Worm (Caenorhabditis elegans) whole organism, L1 larva: ENCODE data around the gene mpz-5.

Source experiments
- C04F5.9 ChIP-seq: sonication (generic microtip); optimal IDR thresholded peaks from 2 replicates; lab custom pipeline; 2016; ENCODE audit warnings: missing genetic modification characterization, missing compliant biosample characterization
- C16A3.4 ChIP-seq: fragments of 150-350 bp; optimal IDR thresholded peaks from 2 replicates; lab custom pipeline; 2014; ENCODE audit warnings: missing biosample characterization, missing genetic modification characterization
- C34B4.2 ChIP-seq: sonication (generic microtip); optimal IDR thresholded peaks from 2 replicates; lab custom pipeline; 2017; ENCODE audit warnings: mild to moderate bottlenecking, missing genetic modification characterization, missing compliant biosample characterization
- F16B12.6 ChIP-seq: fragments of 150-350 bp; optimal IDR thresholded peaks from 2 replicates; lab custom pipeline; 2014; ENCODE audit warnings: missing biosample characterization, missing genetic modification characterization
- Y116A8C.19 ChIP-seq: sonication (generic microtip); optimal IDR thresholded peaks from 2 replicates; lab custom pipeline; 2016; ENCODE audit warnings: missing compliant biosample characterization, missing genetic modification characterization, borderline replicate concordance
- alr-1 ChIP-seq: fragments of 200-800 bp; sonication (Bioruptor generic); optimal IDR thresholded peaks from 2 replicates; lab custom pipeline; 2018; ENCODE audit warnings: borderline replicate concordance, mild to moderate bottlenecking, missing genetic modification characterization, missing compliant biosample characterization
- ama-1 ChIP-seq: fragments of 150-350 bp; optimal IDR thresholded peaks from 2 replicates; lab custom pipeline; 2014
- ceh-63 ChIP-seq: fragments of 200-800 bp; sonication (Bioruptor generic); optimal IDR thresholded peaks from 2 replicates; lab custom pipeline; 2018; ENCODE audit warnings: mild to moderate bottlenecking, missing genetic modification characterization, missing compliant biosample characterization
- ceh-8 ChIP-seq: fragments of 200-800 bp; sonication (Bioruptor generic); optimal IDR thresholded peaks from 2 replicates; lab custom pipeline; 2018; ENCODE audit warnings: mild to moderate bottlenecking, missing genetic modification characterization, moderate library complexity, missing compliant biosample characterization
- ceh-90 ChIP-seq: sonication (generic microtip); optimal IDR thresholded peaks from 2 replicates; lab custom pipeline; 2016; ENCODE audit warnings: missing genetic modification characterization, missing compliant biosample characterization
- ces-1 ChIP-seq: fragments of 150-350 bp; optimal IDR thresholded peaks from 2 replicates; lab custom pipeline; 2014; ENCODE audit warnings: missing biosample characterization, missing genetic modification reagents, missing genetic modification characterization
- dpl-1 ChIP-seq, 3 experiments: fragments of 150-350 bp in 2 of 3; sonication (generic microtip) in 1 of 3; optimal IDR thresholded peaks; 2 replicates each; lab custom pipeline; 2014 to 2017; ENCODE audit warnings: missing biosample characterization in 3 of 3, missing genetic modification characterization in 3 of 3, missing genetic modification reagents in 3 of 3
- dsc-1 ChIP-seq: sonication (generic microtip); optimal IDR thresholded peaks from 2 replicates; lab custom pipeline; 2016; ENCODE audit warnings: mild to moderate bottlenecking, missing genetic modification characterization, missing compliant biosample characterization
- efl-3 ChIP-seq: fragments of 200-800 bp; sonication (Bioruptor generic); optimal IDR thresholded peaks from 2 replicates; lab custom pipeline; 2018; ENCODE audit warnings: mild to moderate bottlenecking, missing genetic modification characterization, missing compliant biosample characterization
- egl-27 ChIP-seq, 2 experiments: fragments of 150-350 bp in 1 of 2; sonication (generic microtip); optimal IDR thresholded peaks; 3 replicates each; lab custom pipeline; 2017 to 2018; ENCODE audit warnings: missing biosample characterization in 2 of 2, missing genetic modification characterization in 2 of 2, missing genetic modification reagents in 2 of 2
- elt-2 ChIP-seq: sonication (generic microtip); optimal IDR thresholded peaks from 2 replicates; lab custom pipeline; 2016; ENCODE audit warnings: missing genetic modification characterization, mild to moderate bottlenecking, inconsistent platforms, missing compliant biosample characterization, missing genetic modification reagents
- elt-3 ChIP-seq, 6 experiments: fragments of 150-350 bp in 1 of 6; sonication (generic microtip); optimal IDR thresholded peaks; 2 replicates each; lab custom pipeline; 2017 to 2018; ENCODE audit warnings: missing biosample characterization in 6 of 6, missing genetic modification characterization in 6 of 6, inconsistent platforms in 1 of 6
- fkh-4 ChIP-seq: sonication (generic microtip); optimal IDR thresholded peaks from 2 replicates; lab custom pipeline; 2016; ENCODE audit warnings: missing compliant biosample characterization, missing genetic modification characterization, borderline replicate concordance
- fos-1 ChIP-seq: fragments of 150-350 bp; optimal IDR thresholded peaks from 2 replicates; lab custom pipeline; 2014; ENCODE audit warnings: missing biosample characterization, missing genetic modification characterization
- grh-1 ChIP-seq: fragments of 200-800 bp; sonication (Bioruptor generic); IDR thresholded peaks from 2 replicates; pipeline ENCODE4 v1.3.6; 2022; ENCODE audit warnings: missing genetic modification reagents, missing genetic modification characterization, missing compliant biosample characterization
- hlh-17 ChIP-seq: fragments of 200-800 bp; sonication (Bioruptor generic); optimal IDR thresholded peaks from 2 replicates; lab custom pipeline; 2018; ENCODE audit warnings: missing genetic modification characterization, mild to moderate bottlenecking, missing compliant biosample characterization, moderate library complexity, borderline replicate concordance
- isw-1 ChIP-seq: fragments of 200-800 bp; sonication (Bioruptor generic); IDR thresholded peaks from 2 replicates; pipeline ENCODE4 v1.3.6; 2022; ENCODE audit warnings: missing genetic modification characterization, missing compliant biosample characterization
- lin-14 ChIP-seq: fragments of 200-800 bp; sonication (Bioruptor generic); optimal IDR thresholded peaks from 2 replicates; lab custom pipeline; 2018; ENCODE audit warnings: mild to moderate bottlenecking, missing genetic modification characterization, moderate library complexity, missing compliant biosample characterization
- lin-39 ChIP-seq: fragments of 150-350 bp; optimal IDR thresholded peaks from 2 replicates; lab custom pipeline; 2014; ENCODE audit warnings: missing biosample characterization, missing genetic modification reagents, missing genetic modification characterization
- lsy-2 ChIP-seq, 2 experiments: fragments of 150-350 bp; optimal IDR thresholded peaks; 2 replicates each; lab custom pipeline; 2014; ENCODE audit warnings: missing biosample characterization in 2 of 2, missing genetic modification characterization in 2 of 2
- mab-9 ChIP-seq: fragments of 200-800 bp; sonication (Bioruptor generic); IDR thresholded peaks from 2 replicates; pipeline ENCODE4 v1.3.6; 2022; ENCODE audit warnings: missing genetic modification reagents, missing genetic modification characterization, missing compliant biosample characterization
- mdl-1 ChIP-seq, 2 experiments: fragments of 150-350 bp; optimal IDR thresholded peaks; 2 replicates each; lab custom pipeline; 2014 to 2017; ENCODE audit warnings: missing biosample characterization in 2 of 2, missing genetic modification characterization in 2 of 2, inconsistent platforms in 1 of 2
- mef-2 ChIP-seq: fragments of 150-350 bp; optimal IDR thresholded peaks from 2 replicates; lab custom pipeline; 2014; ENCODE audit warnings: missing biosample characterization, missing genetic modification characterization
- nhr-11 ChIP-seq: fragments of 150-350 bp; optimal IDR thresholded peaks from 2 replicates; lab custom pipeline; 2014; ENCODE audit warnings: missing biosample characterization, missing genetic modification characterization
- nhr-28 ChIP-seq: fragments of 150-350 bp; optimal IDR thresholded peaks from 2 replicates; lab custom pipeline; 2014; ENCODE audit warnings: missing biosample characterization, missing genetic modification characterization
- nhr-76 ChIP-seq: sonication (generic microtip); optimal IDR thresholded peaks from 2 replicates; lab custom pipeline; 2017; ENCODE audit warnings: missing biosample characterization, missing genetic modification characterization
- nhr-77 ChIP-seq: fragments of 150-350 bp; optimal IDR thresholded peaks from 2 replicates; lab custom pipeline; 2014; ENCODE audit warnings: missing biosample characterization, missing genetic modification characterization
- nhr-84 ChIP-seq: sonication (generic microtip); optimal IDR thresholded peaks from 2 replicates; lab custom pipeline; 2017; ENCODE audit warnings: missing biosample characterization, missing genetic modification characterization
- nhr-85 ChIP-seq: sonication (generic microtip); peaks from one replicate; lab custom pipeline; 2016; ENCODE audit warnings: missing genetic modification characterization, inconsistent platforms, missing compliant biosample characterization
- nhr-90 ChIP-seq: sonication (generic microtip); optimal IDR thresholded peaks from 2 replicates; lab custom pipeline; 2016; ENCODE audit warnings: mild to moderate bottlenecking, missing genetic modification characterization, missing compliant biosample characterization; ENCODE audit not compliant: poor library complexity
- pag-3 ChIP-seq: sonication (generic microtip); optimal IDR thresholded peaks from 2 replicates; lab custom pipeline; 2017; ENCODE audit warnings: missing genetic modification characterization, mild to moderate bottlenecking, missing compliant biosample characterization, antibody characterized with exemption, borderline replicate concordance; ENCODE audit not compliant: insufficient read depth
- pax-3 ChIP-seq: fragments of 200-800 bp; sonication (Bioruptor generic); optimal IDR thresholded peaks from 2 replicates; lab custom pipeline; 2018; ENCODE audit warnings: mild to moderate bottlenecking, missing genetic modification characterization, moderate library complexity, missing compliant biosample characterization
- rnt-1 ChIP-seq: sonication (generic microtip); optimal IDR thresholded peaks from 2 replicates; lab custom pipeline; 2016; ENCODE audit warnings: mild to moderate bottlenecking, missing genetic modification characterization, moderate library complexity, missing compliant biosample characterization
- skn-1 ChIP-seq: fragments of 150-350 bp; optimal IDR thresholded peaks from 2 replicates; lab custom pipeline; 2014; ENCODE audit warnings: missing biosample characterization, missing genetic modification characterization
- snpc-4 ChIP-seq: fragments of 150-350 bp; optimal IDR thresholded peaks from 2 replicates; lab custom pipeline; 2014; ENCODE audit warnings: missing biosample characterization, missing genetic modification characterization
- snu-23 ChIP-seq: sonication (generic microtip); optimal IDR thresholded peaks from 2 replicates; lab custom pipeline; 2016; ENCODE audit warnings: missing genetic modification characterization, missing compliant biosample characterization
- sox-4 ChIP-seq: sonication (generic microtip); optimal IDR thresholded peaks from 2 replicates; lab custom pipeline; 2016; ENCODE audit warnings: missing genetic modification characterization, missing compliant biosample characterization
- tbx-2 ChIP-seq: sonication (generic microtip); optimal IDR thresholded peaks from 2 replicates; lab custom pipeline; 2016; ENCODE audit warnings: missing genetic modification characterization, missing compliant biosample characterization
- tlp-1 ChIP-seq: fragments of 150-350 bp; optimal IDR thresholded peaks from 2 replicates; lab custom pipeline; 2014; ENCODE audit warnings: missing biosample characterization, missing genetic modification characterization
- unc-130 ChIP-seq: fragments of 150-350 bp; optimal IDR thresholded peaks from 2 replicates; lab custom pipeline; 2017; ENCODE audit warnings: missing biosample characterization, missing genetic modification characterization, inconsistent platforms
- unc-30 ChIP-seq: sonication (generic microtip); optimal IDR thresholded peaks from 2 replicates; lab custom pipeline; 2017; ENCODE audit warnings: missing biosample characterization, missing genetic modification characterization
- unc-62 ChIP-seq: fragments of 150-350 bp; optimal IDR thresholded peaks from 2 replicates; lab custom pipeline; 2014; ENCODE audit warnings: missing biosample characterization, missing genetic modification reagents, missing genetic modification characterization
- unc-86 ChIP-seq: sonication (generic microtip); optimal IDR thresholded peaks from 2 replicates; lab custom pipeline; 2016; ENCODE audit warnings: missing genetic modification characterization, missing compliant biosample characterization
- vab-15 ChIP-seq: sonication (generic microtip); optimal IDR thresholded peaks from 2 replicates; lab custom pipeline; 2017; ENCODE audit warnings: missing genotype, mild to moderate bottlenecking, missing genetic modification characterization, missing compliant biosample characterization
- zag-1 ChIP-seq: fragments of 150-350 bp; optimal IDR thresholded peaks from 2 replicates; lab custom pipeline; 2014; ENCODE audit warnings: missing biosample characterization, missing genetic modification characterization
- zip-4 ChIP-seq: fragments of 200-800 bp; sonication (Bioruptor generic); optimal IDR thresholded peaks from 2 replicates; lab custom pipeline; 2018; ENCODE audit warnings: mild to moderate bottlenecking, missing genetic modification characterization, moderate library complexity, missing compliant biosample characterization

Gene mpz-5

ce11 chrIV:10403193-10404058 is 29.8 kb upstream of the mpz-5 start, which contains the start of gene gpa-7 (continued):
- no peak for TF ChIP-seq ceh-63 (GFP tag; lab: Kevin White, UChicago)
- TF ChIP-seq skn-1 (tag; lab: Kevin White, UChicago): no peak
- TF ChIP-seq tlp-1 (tag; lab: Kevin White, UChicago): no peak
- TF ChIP-seq ceh-8 (GFP tag; lab: Kevin White, UChicago): peak; percentile 73
- TF ChIP-seq nhr-11 (tag; lab: Kevin White, UChicago): no peak
- peak; percentile 61 for TF ChIP-seq isw-1 (GFP tag; lab: Robert Waterston, UW)
- TF ChIP-seq hlh-17 (GFP tag; lab: Kevin White, UChicago): no peak
- TF ChIP-seq mef-2 (tag; lab: Kevin White, UChicago): peak; percentile 43
- no peak for TF ChIP-seq nhr-85 (tag; lab: Kevin White, UChicago)
- TF ChIP-seq fkh-4: no peak
- peak; percentile 71 for TF ChIP-seq pax-3 (tag; lab: Kevin White, UChicago)
- TF ChIP-seq F16B12.6 (tag; lab: Kevin White, UChicago): no peak
- no peak for TF ChIP-seq ceh-90 (tag; lab: Kevin White, UChicago)
- peak; percentile 74 for TF ChIP-seq dsc-1 (tag; lab: Kevin White, UChicago)
- TF ChIP-seq fos-1 (tag; lab: Kevin White, UChicago): peak; percentile 27
- no peak for TF ChIP-seq ces-1 (GFP tag; lab: Kevin White, UChicago)
- no peak for TF ChIP-seq nhr-90 (tag; lab: Kevin White, UChicago)
- TF ChIP-seq lin-39 (tag; lab: Kevin White, UChicago): no peak
- TF ChIP-seq unc-86 (tag; lab: Kevin White, UChicago): peak; percentile 84
- TF ChIP-seq pag-3: no peak
- TF ChIP-seq C16A3.4: no peak
- TF ChIP-seq unc-130 (tag; lab: Kevin White, UChicago): no peak
- TF ChIP-seq snu-23 (GFP tag; lab: Kevin White, UChicago): peak; percentile 73
- peak; percentile 86 for TF ChIP-seq tbx-2 (tag; lab: Kevin White, UChicago)
- TF ChIP-seq zip-4 (GFP tag; lab: Kevin White, UChicago): no peak
- peak in 1 of 2 experiments; percentile 49 for TF ChIP-seq mdl-1 (tag; optimal IDR thresholded peaks at IDR 0.05; lab: Kevin White, UChicago)
- TF ChIP-seq grh-1 (GFP tag; lab: Robert Waterston, UW): no peak
- TF ChIP-seq nhr-76 (tag; lab: Kevin White, UChicago): no peak
- peak in 1 of 2 experiments; percentile 39 for TF ChIP-seq egl-27 (tag; optimal IDR thresholded peaks at IDR 0.05; lab: Kevin White, UChicago)
- TF ChIP-seq zag-1 (tag; lab: Kevin White, UChicago): peak; percentile 76
- TF ChIP-seq elt-3 (tag; optimal IDR thresholded peaks at IDR 0.05; lab: Kevin White, UChicago): no peak
- peak; percentile 45 for TF ChIP-seq rnt-1 (tag; lab: Kevin White, UChicago)
- TF ChIP-seq ama-1 (lab: Kevin White, UChicago): no peak
- peak; percentile 50 for TF ChIP-seq nhr-77 (tag; lab: Kevin White, UChicago)
- TF ChIP-seq dpl-1 (GFP tag; optimal IDR thresholded peaks at IDR 0.05; lab: Kevin White, UChicago): peak in 2 of 3 experiments; percentile 18 to 25
- peak; percentile 96 for TF ChIP-seq lin-14 (GFP tag; lab: Kevin White, UChicago)
- TF ChIP-seq unc-30 (tag; lab: Kevin White, UChicago): no peak
- TF ChIP-seq vab-15 (tag; lab: Kevin White, UChicago): no peak
- no peak for TF ChIP-seq elt-2 (tag; lab: Kevin White, UChicago)
- TF ChIP-seq Y116A8C.19 (tag; lab: Kevin White, UChicago): no peak
- TF ChIP-seq nhr-84 (tag; lab: Kevin White, UChicago): no peak
- no peak for TF ChIP-seq alr-1 (tag; lab: Kevin White, UChicago)
- no peak for TF ChIP-seq mab-9 (GFP tag; lab: Robert Waterston, UW)
- no peak for TF ChIP-seq C34B4.2
- TF ChIP-seq unc-62: no peak
- no peak for TF ChIP-seq sox-4
- peak; percentile 46 to 73 for TF ChIP-seq lsy-2 (tag; optimal IDR thresholded peaks at IDR 0.05; lab: Kevin White, UChicago)
- no peak for TF ChIP-seq snpc-4
- no peak for TF ChIP-seq efl-3
- TF ChIP-seq nhr-28 (tag; lab: Kevin White, UChicago): no peak
- TF ChIP-seq C04F5.9 (tag; lab: Kevin White, UChicago): no peak
